Fruit fly (Drosophila melanogaster) whole organism, prepupa: Measurements from ENCODE around the gene Snoo.
A peak's percentile ranks its signal among the peaks of the same experiment; 100 is the strongest.

Experiments
- Blimp-1 ChIP-seq: fragments of 200-800 bp; sonication (Bioruptor generic); optimal IDR thresholded peaks from 3 replicates; lab custom pipeline; 2017; ENCODE audit warnings: missing biosample characterization, missing genetic modification characterization, mild to moderate bottlenecking, moderate library complexity, missing genetic modification reagents
- CG10631 ChIP-seq: fragments of 200-800 bp; sonication (Bioruptor generic); optimal IDR thresholded peaks from 2 replicates; lab custom pipeline; 2016; ENCODE audit warnings: missing biosample characterization, missing genetic modification characterization
- CG10669 ChIP-seq: fragments of 200-800 bp; sonication (Bioruptor generic); optimal IDR thresholded peaks from 3 replicates; lab custom pipeline; 2018; ENCODE audit warnings: missing biosample characterization, mild to moderate bottlenecking, missing genetic modification characterization, moderate library complexity
- CG11294 ChIP-seq: fragments of 200-800 bp; sonication (Bioruptor generic); IDR thresholded peaks from 2 replicates; pipeline ENCODE4 v1.3.6; 2022; ENCODE audit warnings: missing biosample characterization, missing genetic modification characterization
- CG11762 ChIP-seq: fragments of 200-800 bp; sonication (Bioruptor generic); optimal IDR thresholded peaks from 3 replicates; lab custom pipeline; 2016; ENCODE audit warnings: missing biosample characterization, missing genetic modification characterization; ENCODE audit not compliant: insufficient read depth
- CG11902 ChIP-seq: fragments of 200-800 bp; sonication (Bioruptor generic); optimal IDR thresholded peaks from 3 replicates; lab custom pipeline; 2016; ENCODE audit warnings: missing biosample characterization, missing genetic modification characterization
- CG15336 ChIP-seq: fragments of 200-800 bp; sonication (Bioruptor generic); IDR thresholded peaks from 2 replicates; pipeline ENCODE4 v1.3.6; 2022; ENCODE audit warnings: missing biosample characterization, missing genetic modification characterization
- CG1621 ChIP-seq: fragments of 200-800 bp; sonication (Bioruptor generic); optimal IDR thresholded peaks from 3 replicates; lab custom pipeline; 2018; ENCODE audit warnings: missing biosample characterization, mild to moderate bottlenecking, missing genetic modification characterization
- CG16779 ChIP-seq: fragments of 200-800 bp; sonication (Bioruptor generic); optimal IDR thresholded peaks from 3 replicates; lab custom pipeline; 2017; ENCODE audit warnings: missing biosample characterization, mild to moderate bottlenecking, missing genetic modification characterization
- CG3032 ChIP-seq: fragments of 200-800 bp; optimal IDR thresholded peaks from 2 replicates; lab custom pipeline; 2019; ENCODE audit warnings: missing biosample characterization, mild to moderate bottlenecking, missing genetic modification characterization, moderate library complexity
- CG31627 ChIP-seq: fragments of 200-800 bp; sonication (Bioruptor generic); optimal IDR thresholded peaks from 3 replicates; lab custom pipeline; 2016; ENCODE audit warnings: missing biosample characterization, missing genetic modification characterization
- CG32006 ChIP-seq: fragments of 200-800 bp; sonication (Bioruptor generic); optimal IDR thresholded peaks from 3 replicates; lab custom pipeline; 2017; ENCODE audit warnings: missing biosample characterization, mild to moderate bottlenecking, missing genetic modification characterization
- CG34406 ChIP-seq: fragments of 200-800 bp; sonication (Bioruptor generic); optimal IDR thresholded peaks from 3 replicates; lab custom pipeline; 2016; ENCODE audit warnings: missing biosample characterization, missing genetic modification characterization
- CG6163 ChIP-seq: fragments of 200-800 bp; sonication (Bioruptor generic); IDR thresholded peaks from 3 replicates; pipeline ENCODE4 v1.3.6; 2022; ENCODE audit warnings: missing biosample characterization, missing genetic modification characterization
- CG6276 ChIP-seq: fragments of 200-800 bp; sonication (Bioruptor generic); optimal IDR thresholded peaks from 2 replicates; lab custom pipeline; 2017; ENCODE audit warnings: missing biosample characterization, mild to moderate bottlenecking, missing genetic modification characterization
- CG6792 ChIP-seq: fragments of 200-800 bp; sonication (Bioruptor generic); optimal IDR thresholded peaks from 3 replicates; lab custom pipeline; 2016; ENCODE audit warnings: missing biosample characterization, missing genetic modification characterization
- CG6854 ChIP-seq: fragments of 200-800 bp; sonication (Bioruptor generic); optimal IDR thresholded peaks from 2 replicates; lab custom pipeline; 2017; ENCODE audit warnings: missing biosample characterization, mild to moderate bottlenecking, missing genetic modification characterization
- CG7368 ChIP-seq: fragments of 200-800 bp; sonication (Bioruptor generic); optimal IDR thresholded peaks from 3 replicates; lab custom pipeline; 2016; ENCODE audit warnings: missing biosample characterization, missing genetic modification characterization
- CG8119 ChIP-seq: fragments of 200-800 bp; sonication (Bioruptor generic); IDR thresholded peaks from 3 replicates; pipeline ENCODE4 v1.3.6; 2022; ENCODE audit warnings: missing biosample characterization, missing genetic modification characterization
- CG8632 ChIP-seq: fragments of 200-800 bp; sonication (Bioruptor generic); optimal IDR thresholded peaks from 3 replicates; lab custom pipeline; 2016; ENCODE audit warnings: missing biosample characterization, missing genetic modification characterization
- CG9139 ChIP-seq: fragments of 200-800 bp; sonication (Bioruptor generic); optimal IDR thresholded peaks from 3 replicates; lab custom pipeline; 2017; ENCODE audit warnings: missing biosample characterization, mild to moderate bottlenecking, missing genetic modification characterization
- Eip75B ChIP-seq: fragments of 200-800 bp; sonication (Bioruptor generic); optimal IDR thresholded peaks from 3 replicates; lab custom pipeline; 2016; ENCODE audit warnings: missing biosample characterization, missing genetic modification characterization
- Eip78C ChIP-seq: fragments of 200-800 bp; sonication (Bioruptor generic); peaks from one replicate; lab custom pipeline; 2016; ENCODE audit warnings: missing biosample characterization, missing genetic modification characterization
- Ets21C ChIP-seq: fragments of 200-800 bp; sonication (Bioruptor generic); optimal IDR thresholded peaks from 3 replicates; lab custom pipeline; 2016; ENCODE audit warnings: missing biosample characterization, missing genetic modification characterization
- Ets96B ChIP-seq: fragments of 200-800 bp; optimal IDR thresholded peaks from 2 replicates; lab custom pipeline; 2019; ENCODE audit warnings: missing biosample characterization, mild to moderate bottlenecking, missing genetic modification characterization, moderate library complexity
- Hr38 ChIP-seq: sonication (Bioruptor generic); optimal IDR thresholded peaks from 2 replicates; lab custom pipeline; 2016; ENCODE audit warnings: missing biosample characterization, missing genetic modification characterization
- Hr39 ChIP-seq: fragments of 200-800 bp; sonication (Bioruptor generic); optimal IDR thresholded peaks from 2 replicates; lab custom pipeline; 2016; ENCODE audit warnings: missing biosample characterization, missing genetic modification characterization
- Hr4 ChIP-seq: fragments of 200-800 bp; sonication (Bioruptor generic); optimal IDR thresholded peaks from 3 replicates; lab custom pipeline; 2016; ENCODE audit warnings: missing biosample characterization, missing genetic modification characterization
- Lpt ChIP-seq: fragments of 200-800 bp; sonication (Bioruptor generic); optimal IDR thresholded peaks from 3 replicates; lab custom pipeline; 2016; ENCODE audit warnings: missing biosample characterization, missing genetic modification characterization
- Met ChIP-seq: fragments of 200-800 bp; sonication (Bioruptor generic); optimal IDR thresholded peaks from 3 replicates; lab custom pipeline; 2016; ENCODE audit warnings: missing biosample characterization, missing genetic modification characterization
- OdsH ChIP-seq: fragments of 200-800 bp; sonication (Bioruptor generic); optimal IDR thresholded peaks from 3 replicates; lab custom pipeline; 2016; ENCODE audit warnings: missing biosample characterization, missing genetic modification characterization
- Sox14 ChIP-seq: fragments of 200-800 bp; sonication (Bioruptor generic); optimal IDR thresholded peaks from 3 replicates; lab custom pipeline; 2016; ENCODE audit warnings: missing biosample characterization, missing genetic modification characterization
- Sox15 ChIP-seq: fragments of 200-800 bp; sonication (Bioruptor generic); optimal IDR thresholded peaks from 3 replicates; lab custom pipeline; 2016; ENCODE audit warnings: missing biosample characterization, missing genetic modification characterization
- achi ChIP-seq: fragments of 200-800 bp; sonication (Bioruptor generic); optimal IDR thresholded peaks from 3 replicates; lab custom pipeline; 2016; ENCODE audit warnings: missing biosample characterization, missing genetic modification characterization
- acj6 ChIP-seq: fragments of 200-800 bp; sonication (Bioruptor generic); optimal IDR thresholded peaks from 3 replicates; lab custom pipeline; 2016; ENCODE audit warnings: missing biosample characterization, missing genetic modification characterization
- cyc ChIP-seq: fragments of 200-800 bp; sonication (Bioruptor generic); optimal IDR thresholded peaks from 3 replicates; lab custom pipeline; 2016; ENCODE audit warnings: missing biosample characterization, missing genetic modification characterization
- dsx ChIP-seq: fragments of 200-800 bp; optimal IDR thresholded peaks from 3 replicates; lab custom pipeline; 2019; ENCODE audit warnings: missing biosample characterization, mild to moderate bottlenecking, missing genetic modification characterization, moderate library complexity; ENCODE audit not compliant: poor library complexity, severe bottlenecking
- eg ChIP-seq: fragments of 200-800 bp; sonication (Bioruptor generic); IDR thresholded peaks from 3 replicates; pipeline ENCODE4 v1.3.6; 2022; ENCODE audit warnings: missing biosample characterization, missing genetic modification characterization
- fd85E ChIP-seq: fragments of 200-800 bp; sonication (Bioruptor generic); optimal IDR thresholded peaks from 3 replicates; lab custom pipeline; 2016; ENCODE audit warnings: missing biosample characterization, missing genetic modification characterization
- net ChIP-seq: fragments of 200-800 bp; sonication (Bioruptor generic); optimal IDR thresholded peaks from 3 replicates; lab custom pipeline; 2016; ENCODE audit warnings: missing biosample characterization, missing genetic modification characterization
- pdm3 ChIP-seq: fragments of 200-800 bp; sonication (Bioruptor generic); optimal IDR thresholded peaks from 3 replicates; lab custom pipeline; 2016; ENCODE audit warnings: missing biosample characterization, missing genetic modification characterization
- salr ChIP-seq, 2 experiments: fragments of 200-800 bp; sonication (Bioruptor generic); optimal IDR thresholded peaks; 3 replicates each; lab custom pipeline; 2016 to 2018; ENCODE audit warnings: missing biosample characterization in 2 of 2, missing genetic modification characterization in 2 of 2, mild to moderate bottlenecking in 1 of 2
- spab ChIP-seq: fragments of 200-800 bp; sonication (Bioruptor generic); optimal IDR thresholded peaks from 2 replicates; lab custom pipeline; 2017; ENCODE audit warnings: missing biosample characterization, mild to moderate bottlenecking, missing genetic modification characterization, missing genetic modification reagents
- svp ChIP-seq: fragments of 200-800 bp; sonication (Bioruptor generic); peaks from one replicate; lab custom pipeline; 2016; ENCODE audit warnings: missing biosample characterization, missing genetic modification characterization
- topi ChIP-seq: fragments of 200-800 bp; sonication (Bioruptor generic); optimal IDR thresholded peaks from 3 replicates; lab custom pipeline; 2016; ENCODE audit warnings: missing biosample characterization, missing genetic modification characterization
- vri ChIP-seq: fragments of 200-800 bp; sonication (Bioruptor generic); optimal IDR thresholded peaks from 3 replicates; lab custom pipeline; 2016; ENCODE audit warnings: missing biosample characterization, mild to moderate bottlenecking, missing genetic modification characterization

The Snoo gene

dm6 chr2L:7997290-7998079 lies 13.5 kb upstream of the Snoo start (continued):
- TF ChIP-seq OdsH (GFP tag; lab: Kevin White, UChicago): peak; percentile 35
- TF ChIP-seq Blimp-1 (GFP tag; lab: Kevin White, UChicago): no peak
- TF ChIP-seq Sox15: no peak
- peak; percentile 9 for TF ChIP-seq CG1621 (tag; lab: Kevin White, UChicago)
- no peak for TF ChIP-seq Ets21C
- TF ChIP-seq Lpt (GFP tag; lab: Kevin White, UChicago): no peak
- no peak for TF ChIP-seq CG10631 (GFP tag; lab: Kevin White, UChicago)
- no peak for TF ChIP-seq fd85E (GFP tag; lab: Kevin White, UChicago)
- TF ChIP-seq topi (GFP tag; lab: Kevin White, UChicago): no peak

dm6 chr2L:7993984-7994854 lies 10.2 kb upstream of the Snoo start, which contains the start of gene pes:
pes (minus strand) TSS chr2L:7994184.
- TF ChIP-seq CG11294 (GFP tag; lab: Robert Waterston, UW): peak; percentile 88
- TF ChIP-seq CG32006: peak; percentile 89
- peak; percentile 90 for TF ChIP-seq CG10669 (GFP tag; lab: Kevin White, UChicago)
- peak; percentile 92 for TF ChIP-seq cyc (GFP tag; lab: Kevin White, UChicago)
- TF ChIP-seq net (GFP tag; lab: Kevin White, UChicago): peak; percentile 91
- TF ChIP-seq vri (GFP tag; lab: Kevin White, UChicago): peak; percentile 53
- TF ChIP-seq Hr38: no peak
- peak; percentile 96 for TF ChIP-seq topi (GFP tag; lab: Kevin White, UChicago)
- peak; percentile 64 for TF ChIP-seq CG15336 (GFP tag; lab: Robert Waterston, UW)
- TF ChIP-seq Hr4: peak; percentile 93
- TF ChIP-seq fd85E (GFP tag; lab: Kevin White, UChicago): peak; percentile 84
- peak; percentile 89 for TF ChIP-seq CG11762 (GFP tag; lab: Kevin White, UChicago)
- TF ChIP-seq Met (GFP tag; lab: Kevin White, UChicago): peak; percentile 95
- peak; percentile 78 for TF ChIP-seq CG34406 (GFP tag; lab: Kevin White, UChicago)
- peak; percentile 86 for TF ChIP-seq CG7368 (GFP tag; lab: Kevin White, UChicago)
- peak; percentile 81 for TF ChIP-seq Ets96B (tag; lab: Kevin White, UChicago)
- peak; percentile 42 for TF ChIP-seq achi
- TF ChIP-seq Eip75B (GFP tag; lab: Kevin White, UChicago): peak; percentile 95
- no peak for TF ChIP-seq Ets21C
- TF ChIP-seq Hr39 (GFP tag; lab: Kevin White, UChicago): peak; percentile 22
- peak; percentile 98 for TF ChIP-seq svp
- TF ChIP-seq CG8119 (GFP tag; lab: Robert Waterston, UW): no peak
- peak; percentile 87 for TF ChIP-seq CG8632 (GFP tag; lab: Kevin White, UChicago)
- TF ChIP-seq Eip78C (GFP tag; lab: Kevin White, UChicago): peak; percentile 99
- peak; percentile 89 for TF ChIP-seq spab (GFP tag; lab: Kevin White, UChicago)
- peak; percentile 91 for TF ChIP-seq CG6276 (GFP tag; lab: Kevin White, UChicago)
- TF ChIP-seq Sox14: peak; percentile 91
- peak; percentile 10 for TF ChIP-seq OdsH (GFP tag; lab: Kevin White, UChicago)
- peak; percentile 80 for TF ChIP-seq CG3032 (tag; lab: Kevin White, UChicago)
- peak; percentile 93 for TF ChIP-seq acj6 (GFP tag; lab: Kevin White, UChicago)
- TF ChIP-seq Lpt (GFP tag; lab: Kevin White, UChicago): peak; percentile 82
- TF ChIP-seq CG31627 (GFP tag; lab: Kevin White, UChicago): peak; percentile 88
- peak; percentile 2 for TF ChIP-seq CG1621 (tag; lab: Kevin White, UChicago)
- TF ChIP-seq CG6792 (GFP tag; lab: Kevin White, UChicago): peak; percentile 89
- peak; percentile 83 for TF ChIP-seq CG6854
- TF ChIP-seq salr (GFP tag; optimal IDR thresholded peaks at IDR 0.05; lab: Kevin White, UChicago): peak in 1 of 2 experiments; percentile 71
- peak; percentile 81 for TF ChIP-seq CG16779 (tag; lab: Kevin White, UChicago)
- peak; percentile 87 for TF ChIP-seq CG6163 (GFP tag; lab: Robert Waterston, UW)
- peak; percentile 89 for TF ChIP-seq eg (GFP tag; lab: Robert Waterston, UW)
- TF ChIP-seq CG9139 (GFP tag; lab: Kevin White, UChicago): peak; percentile 89
- TF ChIP-seq CG11902 (GFP tag; lab: Kevin White, UChicago): peak; percentile 92
- peak; percentile 10 for TF ChIP-seq pdm3
- TF ChIP-seq dsx (GFP tag; lab: Kevin White, UChicago): peak; percentile 80
